Worm (Caenorhabditis elegans): ENCODE data around the gene ZK185.2.

ce11 chrIV:4506637-4507036 is 29.7 kb upstream of the ZK185.2 start, which contains the start of gene gbb-2:
- TF ChIP-seq ama-1 (optimal IDR thresholded peaks at IDR 0.05) (no peak), aly-2 (tag; optimal IDR thresholded peaks at IDR 0.05) (no peak), unc-130 (GFP tag; optimal IDR thresholded peaks at IDR 0.05) (no peak), ztf-11 (tag; optimal IDR thresholded peaks at IDR 0.05) (no peak), nhr-237 (tag; optimal IDR thresholded peaks at IDR 0.05) (no peak), skn-1 (tag; optimal IDR thresholded peaks at IDR 0.05) (no peak), egl-43 (GFP tag; IDR thresholded peaks at IDR 0.05) (no peak)
